Worm (Caenorhabditis elegans): Measurements from ENCODE around the gene F46G11.4.

F46G11.4 gene

ce11 chrX:5847268-5847667, 48.7 kb upstream of the F46G11.4 start (continued):
- no peak for TF ChIP-seq ceh-20 (GFP tag; IDR thresholded peaks at IDR 0.05)
- no peak for TF ChIP-seq arid-1 (GFP tag; conservative IDR thresholded peaks at IDR 0.05)
- TF ChIP-seq D1046.2 (GFP tag; IDR thresholded peaks at IDR 0.05): no peak
- TF ChIP-seq dmd-6 (GFP tag; IDR thresholded peaks at IDR 0.05): 0 out of 2 replicates have a peak, but pooled peaks have one; percentile 8

DNA sequence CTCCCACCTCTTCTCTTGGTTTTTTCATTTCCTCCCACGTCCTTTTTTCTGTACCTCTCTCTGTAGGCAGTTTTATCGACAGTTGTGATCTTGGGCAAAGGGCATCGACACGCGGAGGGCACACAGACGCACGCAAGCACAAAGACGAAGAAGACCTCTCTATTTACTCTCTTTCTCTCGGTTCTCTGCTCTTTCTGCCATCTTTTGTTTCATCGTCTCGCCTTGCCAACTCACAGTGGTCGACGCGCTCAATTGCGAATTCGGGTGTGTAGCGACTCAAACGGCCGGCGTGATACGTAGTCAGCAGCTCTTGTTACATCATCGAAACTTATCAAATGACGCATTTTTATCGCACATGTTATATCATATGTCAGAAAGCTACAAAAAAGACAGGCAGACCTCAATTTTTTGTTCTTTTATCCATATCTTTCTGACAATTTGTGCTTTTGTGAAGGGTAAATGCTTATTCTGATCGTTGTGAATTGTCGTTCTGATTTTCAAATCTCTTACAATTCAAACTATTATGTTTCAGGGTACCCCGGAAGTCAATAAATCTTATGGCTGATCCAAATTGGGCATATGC, 42.6 kb upstream of the F46G11.4 start, which contains the start of gene puf-9:
Gene puf-9 (plus strand): TSS at position 533 of the 583 bp plus-strand sequence.
- peak; percentile 99 for TF ChIP-seq tra-1 (GFP tag; IDR thresholded peaks at IDR 0.05)
- TF ChIP-seq vab-7 (GFP tag; IDR thresholded peaks at IDR 0.05): peak; percentile 78
- peak; percentile 97 for TF ChIP-seq nhr-25 (tag; optimal IDR thresholded peaks at IDR 0.05; ENCODE audit: borderline replicate concordance, insufficient read depth)
- TF ChIP-seq T20F7.1 (GFP tag; optimal IDR thresholded peaks at IDR 0.05): peak; percentile 91
- TF ChIP-seq sdz-12 (GFP tag; optimal IDR thresholded peaks at IDR 0.05): peak; percentile 80
- TF ChIP-seq hlh-30 (tag; optimal IDR thresholded peaks at IDR 0.05; ENCODE audit: insufficient read depth): peak; percentile 100
- TF ChIP-seq fos-1 (tag; optimal IDR thresholded peaks at IDR 0.05): peak; percentile 79
- peak; percentile 84 for TF ChIP-seq mxl-2 (GFP tag; conservative IDR thresholded peaks at IDR 0.05)
- TF ChIP-seq daf-12 (tag; optimal IDR thresholded peaks at IDR 0.05): no peak
- peak; percentile 89 for TF ChIP-seq pqm-1 (tag; optimal IDR thresholded peaks at IDR 0.05)
- no peak for TF ChIP-seq F26F4.8 (GFP tag; conservative IDR thresholded peaks at IDR 0.05)
- TF ChIP-seq zfp-2 (tag; optimal IDR thresholded peaks at IDR 0.05): peak; percentile 99
- peak; percentile 32 for TF ChIP-seq Y5F2A.4 (GFP tag; optimal IDR thresholded peaks at IDR 0.05)
- TF ChIP-seq F44E2.7 (GFP tag; IDR thresholded peaks at IDR 0.05): no peak
- peak; percentile 50 for TF ChIP-seq R02D3.7 (tag; optimal IDR thresholded peaks at IDR 0.05)
- peak; percentile 80 for TF ChIP-seq zip-2 (tag; optimal IDR thresholded peaks at IDR 0.05)
- TF ChIP-seq saeg-2 (GFP tag; IDR thresholded peaks at IDR 0.05): peak; percentile 98
- TF ChIP-seq dmd-9 (GFP tag; IDR thresholded peaks at IDR 0.05): peak; percentile 93
- no peak for TF ChIP-seq Y105C5A.15 (GFP tag; IDR thresholded peaks at IDR 0.05)
- peak; percentile 100 for TF ChIP-seq dve-1 (tag; optimal IDR thresholded peaks at IDR 0.05; ENCODE audit: insufficient read depth)
- TF ChIP-seq hif-1 (tag; optimal IDR thresholded peaks at IDR 0.05): peak; percentile 75 to 96
- TF ChIP-seq ceh-20 (GFP tag; IDR thresholded peaks at IDR 0.05): peak; percentile 98
- TF ChIP-seq madf-5 (GFP tag; IDR thresholded peaks at IDR 0.05): peak in 1 of 2 experiments; percentile 74; a peak in 2 of 4 replicates
- peak; percentile 76 to 94 for TF ChIP-seq daf-16 (GFP tag; optimal IDR thresholded peaks at IDR 0.05)
- TF ChIP-seq daf-16 (tag; optimal IDR thresholded peaks at IDR 0.05): peak; percentile 98
- peak; percentile 89 for TF ChIP-seq egl-43 (GFP tag; IDR thresholded peaks at IDR 0.05)
- peak; percentile 100 for TF ChIP-seq aha-1 (tag)
- peak; percentile 94 for TF ChIP-seq mdt-29 (GFP tag; IDR thresholded peaks at IDR 0.05)
- no peak for TF ChIP-seq lin-39 (tag; optimal IDR thresholded peaks at IDR 0.05)
- peak; percentile 74 for TF ChIP-seq duxl-1 (tag; optimal IDR thresholded peaks at IDR 0.05; ENCODE audit: poor library complexity)
- no peak for TF ChIP-seq daf-19 (GFP tag; conservative IDR thresholded peaks at IDR 0.05)
- TF ChIP-seq ceh-82 (tag; optimal IDR thresholded peaks at IDR 0.05): no peak
- peak; percentile 12 for TF ChIP-seq ces-1 (GFP tag; optimal IDR thresholded peaks at IDR 0.05)
- TF ChIP-seq unc-39 (tag; optimal IDR thresholded peaks at IDR 0.05): peak; percentile 67
- peak; percentile 96 for TF ChIP-seq nhr-42 (GFP tag; IDR thresholded peaks at IDR 0.05)
- TF ChIP-seq unc-62 (GFP tag; optimal IDR thresholded peaks at IDR 0.05 in 1 of 2): peak; percentile 41 to 100
- peak; percentile 25 for TF ChIP-seq unc-62 (tag; optimal IDR thresholded peaks at IDR 0.05)
- peak; percentile 100 for TF ChIP-seq nhr-28 (tag; optimal IDR thresholded peaks at IDR 0.05)
- peak; percentile 46; the same call in 1 of the 2 replicates for TF ChIP-seq ceh-44 (GFP tag; IDR thresholded peaks at IDR 0.05)
- peak; percentile 76 for TF ChIP-seq attf-4 (tag; optimal IDR thresholded peaks at IDR 0.05)
- TF ChIP-seq F37D6.2 (tag; optimal IDR thresholded peaks at IDR 0.05): peak; percentile 96
- TF ChIP-seq dpl-1 (GFP tag; optimal IDR thresholded peaks at IDR 0.05): peak; percentile 89
- peak; percentile 92 for TF ChIP-seq spr-1 (tag; optimal IDR thresholded peaks at IDR 0.05)
- 0 out of 2 replicates have a peak, but pooled peaks have one; percentile 39 for TF ChIP-seq snpc-1.2 (GFP tag; IDR thresholded peaks at IDR 0.05)
- peak; percentile 100 for TF ChIP-seq dmd-6 (GFP tag; IDR thresholded peaks at IDR 0.05)
- peak; percentile 87 for TF ChIP-seq ama-1 (optimal IDR thresholded peaks at IDR 0.05)

Measured in whole organism, L4 larva.